Worm (Caenorhabditis elegans) whole organism, L2 larva: ENCODE measurements around the gene Y56A3A.30.

ENCODE experiments used
- ZK546.5 ChIP-seq: sonication (generic microtip); optimal IDR thresholded peaks from 2 replicates; lab custom pipeline; 2017; ENCODE audit warnings: missing biosample characterization, missing genetic modification characterization
- alr-1 ChIP-seq: fragments of 150-350 bp; optimal IDR thresholded peaks from 2 replicates; lab custom pipeline; 2014; ENCODE audit warnings: missing biosample characterization, missing genetic modification characterization
- blmp-1 ChIP-seq: sonication (generic microtip); optimal IDR thresholded peaks from 2 replicates; lab custom pipeline; 2017; ENCODE audit warnings: missing genetic modification characterization, mild to moderate bottlenecking, missing compliant biosample characterization, antibody characterized with exemption, moderate library complexity; ENCODE audit not compliant: insufficient read depth
- elt-1 ChIP-seq: fragments of 150-350 bp; optimal IDR thresholded peaks from 2 replicates; lab custom pipeline; 2014; ENCODE audit warnings: missing biosample characterization, missing genetic modification characterization
- fos-1 ChIP-seq: fragments of 150-350 bp; optimal IDR thresholded peaks from 2 replicates; lab custom pipeline; 2014; ENCODE audit warnings: missing biosample characterization, missing genetic modification characterization
- lin-39 ChIP-seq: fragments of 150-350 bp; optimal IDR thresholded peaks from 2 replicates; lab custom pipeline; 2014; ENCODE audit warnings: missing biosample characterization, missing genetic modification reagents, missing genetic modification characterization
- nhr-10 ChIP-seq: sonication (generic microtip); optimal IDR thresholded peaks from 2 replicates; lab custom pipeline; 2017; ENCODE audit warnings: missing biosample characterization, missing genetic modification characterization
- nhr-12 ChIP-seq: fragments of 150-350 bp; optimal IDR thresholded peaks from 2 replicates; lab custom pipeline; 2014; ENCODE audit warnings: missing biosample characterization, missing genetic modification characterization
- skn-1 ChIP-seq: sonication (generic microtip); optimal IDR thresholded peaks from 2 replicates; lab custom pipeline; 2017; ENCODE audit warnings: missing biosample characterization, missing genetic modification characterization
- snpc-4 ChIP-seq: fragments of 150-350 bp; optimal IDR thresholded peaks from 2 replicates; lab custom pipeline; 2014; ENCODE audit warnings: missing biosample characterization, missing genetic modification characterization
- unc-39 ChIP-seq: fragments of 150-350 bp; optimal IDR thresholded peaks from 2 replicates; lab custom pipeline; 2014; ENCODE audit warnings: missing biosample characterization, missing genetic modification characterization
- zag-1 ChIP-seq: fragments of 150-350 bp; optimal IDR thresholded peaks from 2 replicates; lab custom pipeline; 2014; ENCODE audit warnings: missing biosample characterization, missing genetic modification characterization
- ztf-1 ChIP-seq: fragments of 200-800 bp; sonication (Bioruptor generic); conservative IDR thresholded peaks from 2 replicates; pipeline ENCODE4 v1.3.6; 2022; ENCODE audit warnings: missing genetic modification characterization, missing compliant biosample characterization
- ztf-4 ChIP-seq: fragments of 150-350 bp; optimal IDR thresholded peaks from 2 replicates; lab custom pipeline; 2014; ENCODE audit warnings: missing biosample characterization, missing genetic modification characterization

DNA sequence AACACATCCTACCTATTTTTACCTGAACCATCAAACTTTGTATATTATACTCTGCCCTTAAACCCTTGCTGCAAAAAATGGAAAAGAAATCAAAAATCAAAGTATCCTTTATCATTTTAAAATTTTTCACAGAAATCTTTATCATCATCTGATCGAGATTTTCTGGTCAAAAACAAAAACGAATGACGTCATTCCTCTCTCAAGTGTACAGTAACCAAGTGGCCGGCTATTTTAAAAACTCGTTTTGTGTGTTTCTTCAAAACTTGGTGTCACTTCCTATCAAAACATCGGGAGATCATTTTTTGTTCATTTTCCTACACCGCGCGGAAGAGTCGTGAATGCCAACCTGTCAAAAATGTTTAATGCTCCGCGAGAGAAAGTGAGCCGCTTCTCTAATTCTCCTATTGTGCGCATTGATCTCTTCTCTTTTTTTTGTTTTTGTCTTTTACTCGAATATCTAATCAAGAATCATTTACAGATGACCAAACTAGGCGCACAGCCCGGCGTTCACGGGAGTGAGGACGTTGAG lies 41.3 kb upstream of the Y56A3A.30 start, which contains the start of gene brp-1:
- TF ChIP-seq nhr-12 (tag; lab: Kevin White, UChicago) (no peak), skn-1 (no peak), ztf-4 (no peak), fos-1 (tag; lab: Kevin White, UChicago) (no peak), nhr-10 (no peak), snpc-4 (no peak), ztf-1 (GFP tag; lab: Robert Waterston, UW) (no peak), unc-39 (tag; lab: Kevin White, UChicago) (no peak), lin-39 (no peak), alr-1 (no peak), blmp-1 (tag; lab: Kevin White, UChicago) (peak; percentile 12), elt-1 (tag; lab: Kevin White, UChicago) (no peak), zag-1 (tag; lab: Kevin White, UChicago) (no peak), ZK546.5 (tag; lab: Kevin White, UChicago) (no peak)
